Fruit fly (Drosophila melanogaster) whole organism, adult: ENCODE data around the gene CG17931.

ENCODE experiments used
- CG11617 ChIP-seq: fragments of 200-800 bp; sonication (Bioruptor generic); optimal IDR thresholded peaks from 2 replicates; lab custom pipeline; 2017; ENCODE audit warnings: mild to moderate bottlenecking, missing biosample characterization, missing genetic modification reagents, missing genetic modification characterization
- CG1620 ChIP-seq: fragments of 200-800 bp; sonication (Bioruptor generic); optimal IDR thresholded peaks from 2 replicates; lab custom pipeline; 2016; ENCODE audit warnings: missing biosample characterization, missing genetic modification characterization
- CG33017 ChIP-seq: fragments of 200-800 bp; sonication (Bioruptor generic); optimal IDR thresholded peaks from 2 replicates; lab custom pipeline; 2018; ENCODE audit warnings: missing biosample characterization, mild to moderate bottlenecking, missing genetic modification characterization, moderate library complexity
- kay ChIP-seq: fragments of 200-800 bp; sonication (Bioruptor generic); peaks from one replicate; lab custom pipeline; 2016; ENCODE audit warnings: missing biosample characterization, missing genetic modification characterization, borderline replicate concordance

DNA sequence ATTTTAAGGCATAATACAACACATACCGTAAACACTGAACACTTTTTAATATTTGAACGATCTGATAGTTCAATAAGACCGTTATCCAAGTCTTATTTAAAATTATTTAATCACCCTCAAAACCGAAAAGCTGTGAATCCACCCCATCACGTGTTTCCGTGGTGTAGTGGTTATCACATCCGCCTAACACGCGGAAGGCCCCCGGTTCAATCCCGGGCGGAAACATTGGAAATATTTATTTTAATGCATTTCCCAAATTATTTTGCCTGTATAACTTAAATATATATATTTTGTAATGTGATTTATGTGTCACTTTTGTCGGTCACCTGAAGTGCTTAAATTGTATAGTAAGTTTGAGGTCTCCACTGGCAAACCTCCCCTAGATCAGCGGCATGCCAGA, 37.7 kb downstream of the CG17931 start, which contains the start of gene CG44044:
- TF ChIP-seq CG1620 (GFP tag; lab: Kevin White, UChicago), result no peak
- no peak for TF ChIP-seq kay (GFP tag; lab: Kevin White, UChicago)
- TF ChIP-seq CG11617, result no peak
- no peak for TF ChIP-seq CG33017
